Fruit fly (Drosophila melanogaster) whole organism, wandering third instar larva: Measurements from ENCODE around the gene CG43760.

Source experiments
- Abd-B ChIP-seq: fragments of >200 bp; optimal IDR thresholded peaks from 2 replicates; lab custom pipeline; 2017; ENCODE audit warnings: missing biosample characterization, missing genetic modification characterization
- CG32264 ChIP-seq: fragments of 200-800 bp; sonication (Bioruptor generic); optimal IDR thresholded peaks from 2 replicates; lab custom pipeline; 2016; ENCODE audit warnings: missing biosample characterization, missing genetic modification characterization
- CG9705 ChIP-seq: fragments of 200-800 bp; sonication (Bioruptor generic); optimal IDR thresholded peaks from 2 replicates; lab custom pipeline; 2018; ENCODE audit warnings: missing biosample characterization, mild to moderate bottlenecking, missing genetic modification characterization
- CrebA ChIP-seq: fragments of 200-800 bp; sonication (Bioruptor generic); optimal IDR thresholded peaks from 2 replicates; lab custom pipeline; 2016; ENCODE audit warnings: missing biosample characterization, mild to moderate bottlenecking, missing genetic modification characterization, borderline replicate concordance
- Dfd ChIP-seq: fragments of >200 bp; optimal IDR thresholded peaks from 2 replicates; lab custom pipeline; 2017; ENCODE audit warnings: missing biosample characterization, missing genetic modification characterization
- Dif ChIP-seq: fragments of 200-275, 200-300 bp; sonication (Bioruptor generic); optimal IDR thresholded peaks from 2 replicates; lab custom pipeline; 2018; ENCODE audit warnings: missing biosample characterization, missing genetic modification characterization; ENCODE audit not compliant: partially characterized antibody
- GATAd ChIP-seq: sonication (Bioruptor generic); optimal IDR thresholded peaks from 2 replicates; lab custom pipeline; 2016; ENCODE audit warnings: missing biosample characterization, missing genetic modification characterization
- HLH106 ChIP-seq: fragments of 200-800 bp; optimal IDR thresholded peaks from 3 replicates; lab custom pipeline; 2019; ENCODE audit warnings: missing biosample characterization, mild to moderate bottlenecking, missing genetic modification characterization, moderate library complexity
- Hnf4 ChIP-seq: fragments of 200-800 bp; sonication (Bioruptor generic); optimal IDR thresholded peaks from 2 replicates; lab custom pipeline; 2016; ENCODE audit warnings: missing biosample characterization, mild to moderate bottlenecking, missing genetic modification characterization
- Hr78 ChIP-seq: fragments of >200 bp; optimal IDR thresholded peaks from 2 replicates; lab custom pipeline; 2017; ENCODE audit warnings: missing biosample characterization, missing genetic modification characterization
- Hr83 ChIP-seq: fragments of 200-300 bp; sonication (Bioruptor generic); optimal IDR thresholded peaks from 2 replicates; lab custom pipeline; 2016; ENCODE audit warnings: missing biosample characterization, mild to moderate bottlenecking, missing genetic modification characterization, moderate library complexity; ENCODE audit not compliant: poor library complexity, severe bottlenecking
- Jra ChIP-seq: sonication (Bioruptor generic); optimal IDR thresholded peaks from 2 replicates; lab custom pipeline; 2016; ENCODE audit warnings: missing biosample characterization, missing genetic modification characterization
- Mio ChIP-seq: sonication (Bioruptor generic); optimal IDR thresholded peaks from 2 replicates; lab custom pipeline; 2016; ENCODE audit warnings: missing biosample characterization, missing genetic modification characterization
- Myc ChIP-seq: fragments of >200 bp; optimal IDR thresholded peaks from 2 replicates; lab custom pipeline; 2017
- N ChIP-seq: fragments of >200 bp; optimal IDR thresholded peaks from 2 replicates; lab custom pipeline; 2018; ENCODE audit warnings: missing biosample characterization, missing external identifiers, missing genetic modification characterization
- OdsH ChIP-seq: fragments of 200-800 bp; sonication (Bioruptor generic); optimal IDR thresholded peaks from 2 replicates; lab custom pipeline; 2016; ENCODE audit warnings: missing biosample characterization, mild to moderate bottlenecking, missing genetic modification characterization
- Rel ChIP-seq, 2 experiments: fragments of 200-800 bp; sonication (Bioruptor generic) in 1 of 2; optimal IDR thresholded peaks; 2 replicates in 1 of 2; 3 replicates in 1 of 2; lab custom pipeline; 2016 to 2019; ENCODE audit warnings: mild to moderate bottlenecking in 2 of 2, missing biosample characterization in 2 of 2, missing genetic modification characterization in 2 of 2, moderate library complexity in 1 of 2
- Sp1 ChIP-seq: fragments of 200-800 bp; sonication (Bioruptor generic); optimal IDR thresholded peaks from 3 replicates; lab custom pipeline; 2019; ENCODE audit warnings: missing biosample characterization, mild to moderate bottlenecking, missing genetic modification characterization, moderate library complexity
- Vsx2 ChIP-seq: fragments of 200-300, 225-300 bp; sonication (Bioruptor generic); optimal IDR thresholded peaks from 2 replicates; lab custom pipeline; 2018; ENCODE audit warnings: missing biosample characterization, missing genetic modification characterization; ENCODE audit not compliant: partially characterized antibody
- br ChIP-seq: fragments of 200-800 bp; sonication (Bioruptor generic); optimal IDR thresholded peaks from 2 replicates; lab custom pipeline; 2016; ENCODE audit warnings: missing biosample characterization, missing genetic modification characterization
- brk ChIP-seq: fragments of 200-800 bp; sonication (Bioruptor generic); optimal IDR thresholded peaks from 2 replicates; lab custom pipeline; 2016; ENCODE audit warnings: missing biosample characterization, mild to moderate bottlenecking, missing genetic modification characterization
- dl ChIP-seq, 2 experiments: fragments of 175-275, 200-275 bp in 1 of 2; fragments of 200-275 bp in 1 of 2; sonication (Bioruptor generic); optimal IDR thresholded peaks; lab custom pipeline; 2018; ENCODE audit warnings: mild to moderate bottlenecking in 2 of 2, missing biosample characterization in 2 of 2, missing genetic modification characterization in 2 of 2, moderate library complexity in 2 of 2; ENCODE audit not compliant: partially characterized antibody in 2 of 2, insufficient read depth in 1 of 2
- dmrt93B ChIP-seq: fragments of 200-800 bp; sonication (Bioruptor generic); optimal IDR thresholded peaks from 2 replicates; lab custom pipeline; 2018; ENCODE audit warnings: missing biosample characterization, mild to moderate bottlenecking, missing genetic modification characterization
- dsf ChIP-seq: sonication (Bioruptor generic); optimal IDR thresholded peaks from 2 replicates; lab custom pipeline; 2016; ENCODE audit warnings: missing biosample characterization, missing genetic modification characterization, borderline replicate concordance
- ey ChIP-seq: fragments of 200-800 bp; sonication (Bioruptor generic); optimal IDR thresholded peaks from 2 replicates; lab custom pipeline; 2016; ENCODE audit warnings: missing biosample characterization, missing genetic modification characterization
- foxo ChIP-seq, 2 experiments: fragments of 200-800 bp; sonication (Bioruptor generic); optimal IDR thresholded peaks; 2 replicates in 1 of 2; 3 replicates in 1 of 2; lab custom pipeline; 2016 to 2017; ENCODE audit warnings: missing biosample characterization in 2 of 2, missing genetic modification characterization in 2 of 2
- fru ChIP-seq: fragments of 200-800 bp; sonication (Bioruptor generic); optimal IDR thresholded peaks from 3 replicates; lab custom pipeline; 2016; ENCODE audit warnings: missing biosample characterization, mild to moderate bottlenecking, missing genetic modification characterization
- h ChIP-seq: fragments of 200-800 bp; sonication (Bioruptor generic); optimal IDR thresholded peaks from 3 replicates; lab custom pipeline; 2016; ENCODE audit warnings: missing biosample characterization, mild to moderate bottlenecking, missing genetic modification characterization
- jim ChIP-seq: fragments of 175-275, 200-325 bp; sonication (Bioruptor generic); optimal IDR thresholded peaks from 2 replicates; lab custom pipeline; 2016; ENCODE audit warnings: missing biosample characterization, mild to moderate bottlenecking, missing genetic modification characterization
- lola ChIP-seq: fragments of >200 bp; optimal IDR thresholded peaks from 2 replicates; lab custom pipeline; 2017; ENCODE audit warnings: missing biosample characterization, missing genetic modification characterization
- pan ChIP-seq: fragments of >200 bp; optimal IDR thresholded peaks from 2 replicates; lab custom pipeline; 2017
- psq ChIP-seq: fragments of 200-800 bp; sonication (Bioruptor generic); optimal IDR thresholded peaks from 3 replicates; lab custom pipeline; 2017; ENCODE audit warnings: missing biosample characterization, mild to moderate bottlenecking, missing genetic modification characterization, moderate library complexity
- rgr ChIP-seq: fragments of 200-800 bp; sonication (Bioruptor generic); optimal IDR thresholded peaks from 3 replicates; lab custom pipeline; 2016; ENCODE audit warnings: missing biosample characterization, mild to moderate bottlenecking, missing genetic modification characterization
- sage ChIP-seq: fragments of 200-800 bp; sonication (Bioruptor generic); optimal IDR thresholded peaks from 2 replicates; lab custom pipeline; 2016; ENCODE audit warnings: missing biosample characterization, mild to moderate bottlenecking, missing genetic modification characterization
- sv ChIP-seq: fragments of 200-800 bp; sonication (Bioruptor generic); optimal IDR thresholded peaks from 3 replicates; lab custom pipeline; 2016; ENCODE audit warnings: missing biosample characterization, missing genetic modification characterization
- tai ChIP-seq: sonication (Bioruptor generic); optimal IDR thresholded peaks from 2 replicates; lab custom pipeline; 2016; ENCODE audit warnings: missing biosample characterization, missing genetic modification characterization
- usp ChIP-seq: fragments of >200 bp; optimal IDR thresholded peaks from 2 replicates; lab custom pipeline; 2017; ENCODE audit warnings: missing biosample characterization, missing genetic modification characterization
- woc ChIP-seq: sonication (Bioruptor generic); optimal IDR thresholded peaks from 2 replicates; lab custom pipeline; 2016; ENCODE audit warnings: missing biosample characterization, mild to moderate bottlenecking, missing genetic modification characterization

The CG43760 gene

DNA sequence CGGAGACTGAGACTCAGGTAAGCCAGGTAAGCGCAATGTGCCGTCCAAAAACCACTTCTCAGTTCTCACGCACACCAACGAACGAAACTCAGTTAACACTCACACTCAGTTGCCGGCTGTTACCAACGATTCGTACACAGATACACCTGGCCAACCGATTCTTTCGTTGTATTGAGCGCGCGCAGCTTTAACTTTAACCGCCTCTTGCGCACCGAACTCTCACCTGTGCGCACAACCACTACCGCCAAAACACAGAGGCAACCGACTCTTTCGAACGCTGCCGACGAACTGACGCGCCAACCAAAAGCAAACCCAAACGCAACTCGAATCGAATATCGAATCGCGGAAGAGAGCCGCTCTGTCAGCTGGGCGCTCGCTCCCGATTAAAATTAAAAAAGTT is 14.2 kb downstream of the CG43760 start, which contains the start of gene Gli (continued):
- peak; percentile 49 for TF ChIP-seq Hr83 (GFP tag; lab: Kevin White, UChicago)
- peak; percentile 89 for TF ChIP-seq Vsx2 (GFP tag; lab: Kevin White, UChicago)
- TF ChIP-seq CrebA, result no peak
- TF ChIP-seq pan (lab: Kevin White, UChicago), result no peak
- no peak for TF ChIP-seq Abd-B (GFP tag; lab: Kevin White, UChicago)

- TF ChIP-seq lola (GFP tag; lab: Kevin White, UChicago) (no peak), dmrt93B (GFP tag; lab: Kevin White, UChicago) (peak; percentile 78), Hr83 (GFP tag; lab: Kevin White, UChicago) (peak; percentile 66), brk (GFP tag; lab: Kevin White, UChicago) (no peak), Sp1 (GFP tag; lab: Kevin White, UChicago) (peak; percentile 88), tai (no peak), CG32264 (GFP tag; lab: Kevin White, UChicago) (peak; percentile 50), Hr78 (GFP tag; lab: Kevin White, UChicago) (no peak), Mio (GFP tag; lab: Kevin White, UChicago) (no peak), Dfd (GFP tag; lab: Kevin White, UChicago) (no peak), Jra (GFP tag; lab: Kevin White, UChicago) (peak; percentile 62), foxo (GFP tag; optimal IDR thresholded peaks at IDR 0.05; lab: Kevin White, UChicago) (peak in 1 of 2 experiments; percentile 83), Hnf4 (GFP tag; lab: Kevin White, UChicago) (peak; percentile 5), fru (peak; percentile 67), br (peak; percentile 79), h (GFP tag; lab: Kevin White, UChicago) (peak; percentile 90), dsf (peak; percentile 43), GATAd (no peak), CG9705 (peak; percentile 33), N (GFP tag; lab: Kevin White, UChicago) (peak; percentile 41), dl (GFP tag; optimal IDR thresholded peaks at IDR 0.05; lab: Kevin White, UChicago; ENCODE audit: insufficient read depth in 1 of 2, partially characterized antibody in 2 of 2) (no peak), jim (GFP tag; lab: Kevin White, UChicago) (no peak), sv (GFP tag; lab: Kevin White, UChicago) (no peak), woc (GFP tag; lab: Kevin White, UChicago) (peak; percentile 79), OdsH (GFP tag; lab: Kevin White, UChicago) (peak; percentile 80), sage (peak; percentile 66), pan (lab: Kevin White, UChicago) (no peak), Vsx2 (GFP tag; lab: Kevin White, UChicago) (no peak), Myc (lab: Kevin White, UChicago) (no peak), Abd-B (GFP tag; lab: Kevin White, UChicago) (no peak), psq (GFP tag; lab: Kevin White, UChicago) (peak; percentile 85), HLH106 (tag; lab: Kevin White, UChicago) (peak; percentile 88), usp (no peak), CrebA (no peak), rgr (peak; percentile 85), ey (GFP tag; lab: Kevin White, UChicago) (peak; percentile 74), Dif (no peak), Rel (GFP tag; optimal IDR thresholded peaks at IDR 0.05; lab: Kevin White, UChicago) (no peak), Rel (tag; optimal IDR thresholded peaks at IDR 0.05; lab: Kevin White, UChicago) (peak; percentile 1)
Observed at dm6 chr2L:15761409-15762407, 14.9 kb downstream of the CG43760 start.
